Worm (Caenorhabditis elegans) whole organism, young adult: ENCODE results near the gene lir-1.

ENCODE experiments used
- C17E4.6 ChIP-seq: fragments of 200-800 bp; sonication (Bioruptor generic); IDR thresholded peaks from 2 replicates; pipeline ENCODE4 v1.3.6; 2022; ENCODE audit warnings: missing genetic modification reagents, missing genetic modification characterization, missing compliant biosample characterization
- F49E8.2 ChIP-seq: sonication (generic microtip); optimal IDR thresholded peaks from 3 replicates; lab custom pipeline; 2017; ENCODE audit warnings: missing genetic modification characterization, mild to moderate bottlenecking, missing compliant biosample characterization, antibody characterized with exemption, moderate library complexity; ENCODE audit not compliant: insufficient read depth
- ama-1 ChIP-seq, 3 experiments: fragments of 150-350 bp in 1 of 3; sonication (generic microtip) in 2 of 3; optimal IDR thresholded peaks; 2 replicates each; lab custom pipeline; 2014 to 2018; ENCODE audit warnings: missing biosample characterization in 2 of 3, missing genetic modification characterization in 2 of 3, missing genetic modification reagents in 2 of 3
- attf-5 ChIP-seq: fragments of 200-800 bp; sonication (Bioruptor generic); optimal IDR thresholded peaks from 2 replicates; lab custom pipeline; 2018; ENCODE audit warnings: mild to moderate bottlenecking, missing genetic modification characterization, missing compliant biosample characterization
- dpl-1 ChIP-seq: fragments of 150-350 bp; optimal IDR thresholded peaks from 2 replicates; lab custom pipeline; 2014; ENCODE audit warnings: missing biosample characterization, missing genetic modification reagents, missing genetic modification characterization
- gei-17 ChIP-seq: fragments of 200-800 bp; sonication (Bioruptor generic); optimal IDR thresholded peaks from 2 replicates; lab custom pipeline; 2018; ENCODE audit warnings: mild to moderate bottlenecking, missing genetic modification characterization, missing compliant biosample characterization
- nhr-80 ChIP-seq: sonication (generic microtip); optimal IDR thresholded peaks from 2 replicates; lab custom pipeline; 2016; ENCODE audit warnings: missing genetic modification characterization, missing compliant biosample characterization
- pha-4 ChIP-seq: fragments of 150-350 bp; sonication (generic microtip); optimal IDR thresholded peaks from 2 replicates; lab custom pipeline; 2014; ENCODE audit warnings: missing biosample characterization, missing genetic modification reagents, missing genetic modification characterization
- repo-1 ChIP-seq: sonication (generic microtip); optimal IDR thresholded peaks from 2 replicates; lab custom pipeline; 2017; ENCODE audit warnings: mild to moderate bottlenecking, missing genetic modification characterization, missing compliant biosample characterization
- tbp1 ChIP-seq: fragments of 200-800 bp; sonication (Bioruptor generic); optimal IDR thresholded peaks from 2 replicates; lab custom pipeline; 2018; ENCODE audit warnings: mild to moderate bottlenecking, missing genetic modification characterization, missing compliant biosample characterization
- unc-62 ChIP-seq: fragments of 150-350 bp; optimal IDR thresholded peaks from 2 replicates; lab custom pipeline; 2014; ENCODE audit warnings: missing biosample characterization, missing genetic modification reagents, missing genetic modification characterization
- zim-3 ChIP-seq: sonication (generic microtip); optimal IDR thresholded peaks from 2 replicates; lab custom pipeline; 2017; ENCODE audit warnings: mild to moderate bottlenecking, missing genetic modification characterization, moderate library complexity, missing compliant biosample characterization
- ztf-25 ChIP-seq: fragments of 200-800 bp; sonication (Bioruptor generic); IDR thresholded peaks from 2 replicates; pipeline ENCODE4 v1.3.6; 2022; ENCODE audit warnings: missing genetic modification reagents, missing genetic modification characterization, missing compliant biosample characterization
- ztf-6 ChIP-seq: fragments of 200-800 bp; sonication (Bioruptor generic); IDR thresholded peaks from 2 replicates; pipeline ENCODE4 v1.3.6; 2022; ENCODE audit warnings: missing genetic modification reagents, missing genetic modification characterization, missing compliant biosample characterization

DNA sequence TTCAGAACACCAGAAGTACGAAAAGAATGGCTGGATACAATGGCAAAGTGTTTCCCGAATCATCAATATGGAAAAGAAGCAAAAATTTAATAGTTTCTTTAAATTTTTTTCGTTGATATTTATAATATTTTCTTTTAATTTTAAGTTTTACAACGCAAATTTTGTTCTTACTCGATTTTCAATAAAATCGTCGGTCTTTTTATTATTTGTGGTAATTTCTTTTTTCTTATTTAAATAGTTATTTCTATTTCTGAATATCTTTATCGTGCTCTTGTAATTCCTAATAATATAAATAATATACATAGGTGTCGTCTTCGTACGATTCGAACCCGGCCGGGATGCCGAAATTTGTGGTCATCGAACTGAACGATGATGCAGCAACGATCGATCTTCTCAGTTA is at the start of gene lir-1:
- TF ChIP-seq tbp1 (GFP tag; lab: Kevin White, UChicago) (no peak), pha-4 (tag; lab: Kevin White, UChicago) (no peak), repo-1 (no peak), ztf-6 (GFP tag; lab: Robert Waterston, UW) (no peak), gei-17 (GFP tag; lab: Kevin White, UChicago) (no peak), unc-62 (GFP tag; lab: Kevin White, UChicago) (no peak), ama-1 (optimal IDR thresholded peaks at IDR 0.05; lab: Kevin White, UChicago) (no peak), ama-1 (GFP tag; optimal IDR thresholded peaks at IDR 0.05; lab: Kevin White, UChicago) (no peak), ztf-25 (GFP tag; lab: Robert Waterston, UW) (no peak), attf-5 (GFP tag; lab: Kevin White, UChicago) (no peak), F49E8.2 (tag; lab: Kevin White, UChicago) (no peak), C17E4.6 (GFP tag; lab: Robert Waterston, UW) (no peak), zim-3 (no peak), dpl-1 (GFP tag; lab: Kevin White, UChicago) (no peak), nhr-80 (tag; lab: Kevin White, UChicago) (no peak)
